Fruit fly (Drosophila melanogaster) whole organism, embryonic: ENCODE results near the gene Pebp1.

Experiments
- Abd-B ChIP-seq: fragments of 200-800 bp; sonication (Bioruptor generic); optimal IDR thresholded peaks from 2 replicates; lab custom pipeline; 2018; ENCODE audit warnings: missing biosample characterization, mild to moderate bottlenecking, missing genetic modification characterization, moderate library complexity
- Adf1 ChIP-seq: fragments of 200-800 bp; sonication (Bioruptor generic); IDR thresholded peaks from 2 replicates; pipeline ENCODE4 v1.3.6; 2022; ENCODE audit warnings: missing biosample characterization, missing genetic modification characterization
- Atf3 ChIP-seq: fragments of 200-800 bp; sonication (Bioruptor generic); optimal IDR thresholded peaks from 3 replicates; lab custom pipeline; 2016; ENCODE audit warnings: missing biosample characterization, missing genetic modification characterization
- Atf6 ChIP-seq: fragments of 200-800 bp; sonication (Bioruptor generic); IDR thresholded peaks from 2 replicates; pipeline ENCODE4 v1.3.6; 2022; ENCODE audit warnings: missing biosample characterization, missing genetic modification characterization
- BEAF-32 ChIP-seq: fragments of 200-800 bp; sonication (Bioruptor generic); optimal IDR thresholded peaks from 3 replicates; lab custom pipeline; 2017; ENCODE audit warnings: missing biosample characterization, missing genetic modification characterization, mild to moderate bottlenecking, moderate library complexity, missing genetic modification reagents
- CG10431 ChIP-seq: fragments of 200-800 bp; sonication (Bioruptor generic); optimal IDR thresholded peaks from 3 replicates; lab custom pipeline; 2018; ENCODE audit warnings: missing biosample characterization, mild to moderate bottlenecking, missing genetic modification characterization
- CG10979 ChIP-seq: fragments of 200-800 bp; sonication (Bioruptor generic); optimal IDR thresholded peaks from 2 replicates; lab custom pipeline; 2018; ENCODE audit warnings: missing biosample characterization, mild to moderate bottlenecking, missing genetic modification characterization, moderate library complexity
- CG11560 ChIP-seq: fragments of 200-800 bp; sonication (Bioruptor generic); IDR thresholded peaks from 3 replicates; pipeline ENCODE4 v1.3.6; 2022; ENCODE audit warnings: missing biosample characterization, missing genetic modification characterization
- CG14860 ChIP-seq: fragments of 200-800 bp; sonication (Bioruptor generic); IDR thresholded peaks from 3 replicates; pipeline ENCODE4 v1.3.6; 2022; ENCODE audit warnings: missing biosample characterization, missing genetic modification characterization; ENCODE audit not compliant: partially characterized antibody
- CG15011 ChIP-seq: fragments of 200-800 bp; sonication (Bioruptor generic); optimal IDR thresholded peaks from 3 replicates; lab custom pipeline; 2018; ENCODE audit warnings: missing biosample characterization, mild to moderate bottlenecking, missing genetic modification characterization
- CG15696 ChIP-seq: fragments of 200-800 bp; sonication (Bioruptor generic); optimal IDR thresholded peaks from 2 replicates; lab custom pipeline; 2019; ENCODE audit warnings: missing biosample characterization, mild to moderate bottlenecking, missing genetic modification characterization, moderate library complexity
- CG16779 ChIP-seq: fragments of 200-800 bp; sonication (Bioruptor generic); IDR thresholded peaks from 2 replicates; pipeline ENCODE4 v1.3.6; 2022; ENCODE audit warnings: missing biosample characterization, missing genetic modification characterization
- CG16813 ChIP-seq: fragments of 200-800 bp; sonication (Bioruptor generic); IDR thresholded peaks from 3 replicates; pipeline ENCODE4 v1.3.6; 2022; ENCODE audit warnings: missing biosample characterization, missing genetic modification characterization; ENCODE audit not compliant: partially characterized antibody
- CG17829 ChIP-seq: fragments of 200-800 bp; optimal IDR thresholded peaks from 2 replicates; lab custom pipeline; 2019; ENCODE audit warnings: missing biosample characterization, mild to moderate bottlenecking, missing genetic modification characterization, moderate library complexity
- CG2199 ChIP-seq: fragments of 200-800 bp; sonication (Bioruptor generic); IDR thresholded peaks from 3 replicates; pipeline ENCODE4 v1.3.6; 2022; ENCODE audit warnings: missing biosample characterization, missing genetic modification characterization
- CG2678 ChIP-seq: fragments of 200-800 bp; sonication (Bioruptor generic); optimal IDR thresholded peaks from 3 replicates; lab custom pipeline; 2019; ENCODE audit warnings: missing biosample characterization, mild to moderate bottlenecking, missing genetic modification characterization, moderate library complexity
- CG31224 ChIP-seq: fragments of 200-800 bp; sonication (Bioruptor generic); IDR thresholded peaks from 2 replicates; pipeline ENCODE4 v1.3.6; 2022; ENCODE audit warnings: missing biosample characterization, missing genetic modification characterization
- CG31365 ChIP-seq: fragments of 200-800 bp; sonication (Bioruptor generic); optimal IDR thresholded peaks from 2 replicates; lab custom pipeline; 2018; ENCODE audit warnings: missing biosample characterization, mild to moderate bottlenecking, missing genetic modification characterization
- CG32532 ChIP-seq: fragments of 200-800 bp; sonication (Bioruptor generic); IDR thresholded peaks from 2 replicates; pipeline ENCODE4 v1.3.6; 2022; ENCODE audit warnings: missing biosample characterization, missing genetic modification characterization
- CG6689 ChIP-seq: fragments of 200-800 bp; sonication (Bioruptor generic); IDR thresholded peaks from 2 replicates; pipeline ENCODE4 v1.3.6; 2022; ENCODE audit warnings: missing biosample characterization, missing genetic modification characterization
- CG7357 ChIP-seq: fragments of 200-800 bp; sonication (Bioruptor generic); IDR thresholded peaks from 3 replicates; pipeline ENCODE4 v1.3.6; 2022; ENCODE audit warnings: missing biosample characterization, missing genetic modification characterization
- CTCF ChIP-seq: fragments of 200-800 bp; sonication (Bioruptor generic); optimal IDR thresholded peaks from 2 replicates; lab custom pipeline; 2017; ENCODE audit warnings: missing biosample characterization, mild to moderate bottlenecking, missing genetic modification characterization, moderate library complexity
- Camta ChIP-seq: fragments of 200-800 bp; sonication (Bioruptor generic); optimal IDR thresholded peaks from 2 replicates; lab custom pipeline; 2016; ENCODE audit warnings: missing biosample characterization, missing genetic modification characterization
- Fer2 ChIP-seq: fragments of 200-800 bp; sonication (Bioruptor generic); optimal IDR thresholded peaks from 2 replicates; lab custom pipeline; 2018; ENCODE audit warnings: missing biosample characterization, mild to moderate bottlenecking, missing genetic modification characterization, moderate library complexity
- GATAe ChIP-seq: fragments of 200-800 bp; sonication (Bioruptor generic); conservative IDR thresholded peaks from 2 replicates; pipeline ENCODE4 v1.3.6; 2022; ENCODE audit warnings: missing biosample characterization, missing genetic modification characterization
- Hand ChIP-seq: fragments of 200-800 bp; sonication (Bioruptor generic); optimal IDR thresholded peaks from 2 replicates; lab custom pipeline; 2017; ENCODE audit warnings: mild to moderate bottlenecking, missing biosample characterization, missing genetic modification reagents, missing genetic modification characterization
- MBD-R2 ChIP-seq: fragments of 200-800 bp; sonication (Bioruptor generic); IDR thresholded peaks from 2 replicates; pipeline ENCODE4 v1.3.6; 2022; ENCODE audit warnings: missing biosample characterization, missing genetic modification characterization
- MESR4 ChIP-seq: fragments of 200-800 bp; sonication (Bioruptor generic); optimal IDR thresholded peaks from 2 replicates; lab custom pipeline; 2018; ENCODE audit warnings: missing biosample characterization, mild to moderate bottlenecking, missing genetic modification characterization, moderate library complexity
- Mrtf ChIP-seq: fragments of 200-800 bp; sonication (Bioruptor generic); IDR thresholded peaks from 3 replicates; pipeline ENCODE4 v1.3.6; 2022; ENCODE audit warnings: missing biosample characterization, missing genetic modification characterization
- Xbp1 ChIP-seq: fragments of 200-800 bp; sonication (Bioruptor generic); optimal IDR thresholded peaks from 3 replicates; lab custom pipeline; 2016; ENCODE audit warnings: missing biosample characterization, mild to moderate bottlenecking, missing genetic modification characterization
- amos ChIP-seq: fragments of 200-800 bp; sonication (Bioruptor generic); IDR thresholded peaks from 2 replicates; pipeline ENCODE4 v1.3.6; 2022; ENCODE audit warnings: missing biosample characterization, missing genetic modification characterization; ENCODE audit not compliant: partially characterized antibody
- caup ChIP-seq: fragments of 200-800 bp; sonication (Bioruptor generic); optimal IDR thresholded peaks from 3 replicates; lab custom pipeline; 2017; ENCODE audit warnings: missing biosample characterization, mild to moderate bottlenecking, missing genetic modification characterization, moderate library complexity; ENCODE audit not compliant: severe bottlenecking
- crc ChIP-seq: fragments of 200-800 bp; sonication (Bioruptor generic); optimal IDR thresholded peaks from 2 replicates; lab custom pipeline; 2016; ENCODE audit warnings: missing biosample characterization, missing genetic modification characterization
- croc ChIP-seq: fragments of 200-800 bp; sonication (Bioruptor generic); conservative IDR thresholded peaks from 3 replicates; pipeline ENCODE4 v1.3.6; 2022; ENCODE audit warnings: missing biosample characterization, missing genetic modification characterization
- dati ChIP-seq: fragments of 200-800 bp; sonication (Bioruptor generic); IDR thresholded peaks from 2 replicates; pipeline ENCODE4 v1.3.6; 2022; ENCODE audit warnings: missing biosample characterization, missing genetic modification characterization
- grau ChIP-seq: fragments of 200-800 bp; optimal IDR thresholded peaks from 3 replicates; lab custom pipeline; 2019; ENCODE audit warnings: missing biosample characterization, mild to moderate bottlenecking, missing genetic modification characterization, moderate library complexity
- gt ChIP-seq: fragments of 200-800 bp; sonication (Bioruptor generic); IDR thresholded peaks from 2 replicates; pipeline ENCODE4 v1.3.6; 2022; ENCODE audit warnings: missing biosample characterization, missing genetic modification characterization
- h ChIP-seq: fragments of >200 bp; optimal IDR thresholded peaks from 2 replicates; lab custom pipeline; 2017
- her ChIP-seq: fragments of 200-800 bp; sonication (Bioruptor generic); optimal IDR thresholded peaks from 2 replicates; lab custom pipeline; 2016; ENCODE audit warnings: missing biosample characterization, missing genetic modification characterization
- insv ChIP-seq, 2 experiments: fragments of 200-800 bp; sonication (Bioruptor generic); optimal IDR thresholded peaks; 3 replicates each; lab custom pipeline; 2016 to 2018; ENCODE audit warnings: missing biosample characterization in 2 of 2, missing genetic modification characterization in 2 of 2
- inv ChIP-seq: fragments of 200-800 bp; sonication (Bioruptor generic); IDR thresholded peaks from 2 replicates; pipeline ENCODE4 v1.3.6; 2022; ENCODE audit warnings: missing biosample characterization, missing genetic modification characterization; ENCODE audit not compliant: partially characterized antibody
- knrl ChIP-seq: fragments of 200-800 bp; sonication (Bioruptor generic); IDR thresholded peaks from 3 replicates; pipeline ENCODE4 v1.3.6; 2022; ENCODE audit warnings: missing biosample characterization, missing genetic modification characterization; ENCODE audit not compliant: partially characterized antibody
- mam ChIP-seq: fragments of 200-800 bp; sonication (Bioruptor generic); optimal IDR thresholded peaks from 3 replicates; lab custom pipeline; 2016; ENCODE audit warnings: missing biosample characterization, missing genetic modification characterization
- nau ChIP-seq: fragments of 200-800 bp; sonication (Bioruptor generic); optimal IDR thresholded peaks from 3 replicates; lab custom pipeline; 2017; ENCODE audit warnings: missing biosample characterization, mild to moderate bottlenecking, missing genetic modification characterization, missing genetic modification reagents
- nerfin-2 ChIP-seq: fragments of 200-800 bp; sonication (Bioruptor generic); IDR thresholded peaks from 2 replicates; pipeline ENCODE4 v1.3.6; 2022; ENCODE audit warnings: missing biosample characterization, missing genetic modification characterization; ENCODE audit not compliant: partially characterized antibody
- pan ChIP-seq, 4 experiments: fragments of >200 bp in 3 of 4; fragments of 200-800 bp in 1 of 4; sonication (Bioruptor generic) in 1 of 4; optimal IDR thresholded peaks in 3 of 4; IDR thresholded peaks in 1 of 4; 2 replicates each; pipeline versions ENCODE4 v1.3.6 to Lab custom; 2017 to 2022; ENCODE audit warnings: missing biosample characterization in 2 of 4, missing genetic modification characterization in 2 of 4, mixed read lengths in 1 of 4
- pfk ChIP-seq: fragments of 200-800 bp; sonication (Bioruptor generic); optimal IDR thresholded peaks from 2 replicates; lab custom pipeline; 2018; ENCODE audit warnings: missing biosample characterization, mild to moderate bottlenecking, missing genetic modification characterization, moderate library complexity
- repo ChIP-seq: fragments of 200-800 bp; sonication (Bioruptor generic); optimal IDR thresholded peaks from 2 replicates; lab custom pipeline; 2016; ENCODE audit warnings: missing biosample characterization, missing genetic modification characterization
- sima ChIP-seq: fragments of 200-800 bp; sonication (Bioruptor generic); optimal IDR thresholded peaks from 2 replicates; lab custom pipeline; 2016; ENCODE audit warnings: missing biosample characterization, missing genetic modification characterization
- so ChIP-seq: fragments of 200-800 bp; sonication (Bioruptor generic); IDR thresholded peaks from 3 replicates; pipeline ENCODE4 v1.3.6; 2022; ENCODE audit warnings: missing biosample characterization, missing genetic modification characterization
- ssp ChIP-seq: fragments of 200-800 bp; sonication (Bioruptor generic); IDR thresholded peaks from 2 replicates; pipeline ENCODE4 v1.3.6; 2022; ENCODE audit warnings: missing biosample characterization, missing genetic modification characterization
- vfl ChIP-seq: fragments of 200-800 bp; sonication (Bioruptor generic); optimal IDR thresholded peaks from 2 replicates; lab custom pipeline; 2016; ENCODE audit warnings: missing biosample characterization, missing genetic modification characterization

Pebp1 gene

dm6 chr3R:22487037-22487492, 21.2 kb downstream of the Pebp1 start, which contains the start of gene Pfdn5 (continued):
- TF ChIP-seq CG10979 (tag; lab: Kevin White, UChicago) (no peak), Atf3 (GFP tag; lab: Kevin White, UChicago) (no peak), sima (GFP tag; lab: Kevin White, UChicago) (no peak), ssp (no peak), CG11560 (tag; lab: Robert Waterston, UW) (peak; percentile 99), pan (optimal IDR thresholded peaks at IDR 0.05; lab: Kevin White, UChicago) (no peak), pan (GFP tag; optimal IDR thresholded peaks at IDR 0.05 in 1 of 2, IDR thresholded peaks at IDR 0.05 in 1 of 2) (no peak), CG16779 (GFP tag; lab: Robert Waterston, UW) (no peak), CG17829 (no peak), pfk (GFP tag; lab: Kevin White, UChicago) (no peak), her (GFP tag; lab: Kevin White, UChicago) (no peak), Adf1 (no peak), CG32532 (no peak), croc (GFP tag; lab: Robert Waterston, UW) (no peak), Atf6 (GFP tag; lab: Robert Waterston, UW) (no peak), CG6689 (GFP tag; lab: Robert Waterston, UW) (no peak), CG2678 (tag; lab: Kevin White, UChicago) (no peak), Abd-B (GFP tag; lab: Kevin White, UChicago) (no peak), so (no peak), MBD-R2 (peak; percentile 89), repo (GFP tag; lab: Kevin White, UChicago) (no peak), CG15011 (GFP tag; lab: Kevin White, UChicago) (no peak), insv (GFP tag; optimal IDR thresholded peaks at IDR 0.05; lab: Kevin White, UChicago) (no peak), MESR4 (GFP tag; lab: Kevin White, UChicago) (peak; percentile 98), nerfin-2 (GFP tag; lab: Robert Waterston, UW) (peak; percentile 91), knrl (GFP tag; lab: Robert Waterston, UW) (peak; percentile 70), h (lab: Kevin White, UChicago) (no peak), dati (no peak), vfl (GFP tag; lab: Kevin White, UChicago) (no peak), Fer2 (tag; lab: Kevin White, UChicago) (no peak), CG15696 (no peak), GATAe (no peak), CG16813 (GFP tag; lab: Robert Waterston, UW) (peak; percentile 85), grau (tag; lab: Kevin White, UChicago) (no peak), crc (no peak), caup (GFP tag; lab: Kevin White, UChicago) (no peak), Camta (GFP tag; lab: Kevin White, UChicago) (no peak), CG14860 (peak; percentile 88), CG10431 (GFP tag; lab: Kevin White, UChicago) (no peak), mam (no peak), Xbp1 (GFP tag; lab: Kevin White, UChicago) (no peak), CG7357 (no peak), amos (GFP tag; lab: Robert Waterston, UW) (peak; percentile 77), nau (GFP tag; lab: Kevin White, UChicago) (no peak), Mrtf (no peak), Hand (GFP tag; lab: Kevin White, UChicago) (no peak), BEAF-32 (GFP tag; lab: Kevin White, UChicago) (peak; percentile 73), CG31224 (GFP tag; lab: Robert Waterston, UW) (no peak), inv (GFP tag; lab: Robert Waterston, UW) (peak; percentile 69), CG31365 (no peak), CG2199 (GFP tag; lab: Robert Waterston, UW) (no peak), CTCF (no peak), gt (GFP tag; lab: Robert Waterston, UW) (no peak)
